Worm (Caenorhabditis elegans): ENCODE data around the gene C17H12.10.

ce11 chrIV:6767240-6767639 lies 39.4 kb upstream of the C17H12.10 start:
- TF ChIP-seq unc-62 (GFP tag; optimal IDR thresholded peaks at IDR 0.05), result no peak
- TF ChIP-seq nhr-77 (tag; optimal IDR thresholded peaks at IDR 0.05), result no peak
